Worm (Caenorhabditis elegans) whole organism, young adult: Measurements from ENCODE around the gene sfrp-1.
A peak's percentile ranks its signal among the peaks of the same experiment; 100 is the strongest.

Experiments
- B0019.2 ChIP-seq: fragments of 200-800 bp; sonication (Bioruptor generic); conservative IDR thresholded peaks from 2 replicates; pipeline ENCODE4 v1.3.6; 2022; ENCODE audit warnings: missing genetic modification reagents, missing genetic modification characterization, missing compliant biosample characterization
- B0035.1 ChIP-seq: sonication (generic microtip); optimal IDR thresholded peaks from 2 replicates; lab custom pipeline; 2016; ENCODE audit warnings: missing genetic modification characterization, mild to moderate bottlenecking, missing compliant biosample characterization, missing genotype, missing genetic modification reagents
- C17E4.6 ChIP-seq: fragments of 200-800 bp; sonication (Bioruptor generic); IDR thresholded peaks from 2 replicates; pipeline ENCODE4 v1.3.6; 2022; ENCODE audit warnings: missing genetic modification reagents, missing genetic modification characterization, missing compliant biosample characterization
- F22D6.2 ChIP-seq: sonication (generic microtip); optimal IDR thresholded peaks from 2 replicates; lab custom pipeline; 2016; ENCODE audit warnings: mild to moderate bottlenecking, missing genetic modification characterization, missing compliant biosample characterization
- F37B4.10 ChIP-seq: fragments of 200-800 bp; sonication (Bioruptor generic); IDR thresholded peaks from 2 replicates; pipeline ENCODE4 v1.3.6; 2022; ENCODE audit warnings: missing genetic modification characterization, missing compliant biosample characterization
- F52B5.7 ChIP-seq: sonication (generic microtip); optimal IDR thresholded peaks from 2 replicates; lab custom pipeline; 2016; ENCODE audit warnings: mild to moderate bottlenecking, missing genetic modification characterization, missing compliant biosample characterization
- Y53F4B.3 ChIP-seq: fragments of 200-800 bp; sonication (Bioruptor generic); IDR thresholded peaks from 2 replicates; pipeline ENCODE4 v1.3.6; 2022; ENCODE audit warnings: missing genetic modification reagents, missing genetic modification characterization, missing compliant biosample characterization
- ZK185.1 ChIP-seq: sonication (generic microtip); optimal IDR thresholded peaks from 2 replicates; lab custom pipeline; 2016; ENCODE audit warnings: mild to moderate bottlenecking, missing genetic modification characterization, missing compliant biosample characterization; ENCODE audit not compliant: poor library complexity, severe bottlenecking
- ama-1 ChIP-seq, 3 experiments: fragments of 150-350 bp in 1 of 3; sonication (generic microtip) in 2 of 3; optimal IDR thresholded peaks; 2 replicates each; lab custom pipeline; 2014 to 2018; ENCODE audit warnings: missing biosample characterization in 2 of 3, missing genetic modification characterization in 2 of 3, missing genetic modification reagents in 2 of 3
- aptf-2 ChIP-seq: fragments of 200-800 bp; sonication (Bioruptor generic); conservative IDR thresholded peaks from 2 replicates; pipeline ENCODE4 v1.3.6; 2022; ENCODE audit warnings: missing genetic modification reagents, missing genetic modification characterization, missing compliant biosample characterization
- aptf-3 ChIP-seq: fragments of 200-800 bp; sonication (Bioruptor generic); IDR thresholded peaks from 2 replicates; pipeline ENCODE4 v1.3.6; 2022; ENCODE audit warnings: missing genetic modification characterization, missing compliant biosample characterization
- die-1 ChIP-seq: sonication (generic microtip); optimal IDR thresholded peaks from 2 replicates; lab custom pipeline; 2016; ENCODE audit warnings: missing genotype, mild to moderate bottlenecking, missing genetic modification characterization, missing compliant biosample characterization
- dox-1 ChIP-seq: fragments of 200-800 bp; sonication (Bioruptor generic); IDR thresholded peaks from 2 replicates; pipeline ENCODE4 v1.3.6; 2022; ENCODE audit warnings: missing genetic modification reagents, missing genetic modification characterization, missing compliant biosample characterization
- dpl-1 ChIP-seq: fragments of 150-350 bp; optimal IDR thresholded peaks from 2 replicates; lab custom pipeline; 2014; ENCODE audit warnings: missing biosample characterization, missing genetic modification reagents, missing genetic modification characterization
- efl-1 ChIP-seq: fragments of 150-350 bp; optimal IDR thresholded peaks from 2 replicates; lab custom pipeline; 2014; ENCODE audit warnings: missing biosample characterization, missing genetic modification reagents, missing genetic modification characterization
- ets-4 ChIP-seq: fragments of 200-800 bp; sonication (Bioruptor generic); optimal IDR thresholded peaks from 2 replicates; lab custom pipeline; 2018; ENCODE audit warnings: mild to moderate bottlenecking, missing genetic modification characterization, missing compliant biosample characterization
- hsf-1 ChIP-seq: fragments of 200-800 bp; sonication (Bioruptor generic); IDR thresholded peaks from 2 replicates; pipeline ENCODE4 v1.3.6; 2022; ENCODE audit warnings: missing genetic modification reagents, missing genetic modification characterization, missing compliant biosample characterization
- let-526 ChIP-seq: fragments of 200-800 bp; sonication (Bioruptor generic); IDR thresholded peaks from 2 replicates; pipeline ENCODE4 v1.3.6; 2022; ENCODE audit warnings: missing genetic modification reagents, missing genetic modification characterization, missing compliant biosample characterization
- let-607 ChIP-seq, 2 experiments: fragments of 200-800 bp in 1 of 2; sonication (Bioruptor generic) in 1 of 2; sonication (generic microtip) in 1 of 2; optimal IDR thresholded peaks; 2 replicates each; lab custom pipeline; 2016 to 2018; ENCODE audit warnings: mild to moderate bottlenecking in 2 of 2, missing compliant biosample characterization in 2 of 2, missing genetic modification characterization in 2 of 2, moderate library complexity in 2 of 2, missing genotype in 1 of 2
- lin-26 ChIP-seq: fragments of 200-800 bp; sonication (Bioruptor generic); IDR thresholded peaks from 2 replicates; pipeline ENCODE4 v1.3.6; 2022; ENCODE audit warnings: missing genetic modification reagents, missing genetic modification characterization, missing compliant biosample characterization
- lin-35 ChIP-seq, 3 experiments: fragments of 150-350 bp in 2 of 3; sonication (generic microtip) in 1 of 3; optimal IDR thresholded peaks; 2 replicates each; lab custom pipeline; 2014 to 2018; ENCODE audit warnings: missing biosample characterization in 3 of 3, missing genetic modification characterization in 3 of 3, missing genetic modification reagents in 3 of 3
- lin-40 ChIP-seq: sonication (generic microtip); optimal IDR thresholded peaks from 2 replicates; lab custom pipeline; 2016; ENCODE audit warnings: missing genetic modification characterization, mild to moderate bottlenecking, missing compliant biosample characterization, missing genotype, missing genetic modification reagents
- lin-54 ChIP-seq: fragments of 200-800 bp; sonication (Bioruptor generic); optimal IDR thresholded peaks from 2 replicates; lab custom pipeline; 2018; ENCODE audit warnings: mild to moderate bottlenecking, missing genetic modification characterization, missing compliant biosample characterization
- lsy-27 ChIP-seq: sonication (generic microtip); optimal IDR thresholded peaks from 2 replicates; lab custom pipeline; 2017; ENCODE audit warnings: missing genetic modification characterization, mild to moderate bottlenecking, missing compliant biosample characterization, antibody characterized with exemption, missing genotype, borderline replicate concordance; ENCODE audit not compliant: insufficient read depth
- madf-10 ChIP-seq: sonication (generic microtip); optimal IDR thresholded peaks from 2 replicates; lab custom pipeline; 2016; ENCODE audit warnings: mild to moderate bottlenecking, missing genetic modification characterization, missing compliant biosample characterization
- madf-3 ChIP-seq: fragments of 200-800 bp; sonication (Bioruptor generic); IDR thresholded peaks from 2 replicates; pipeline ENCODE4 v1.3.6; 2022; ENCODE audit warnings: missing genetic modification reagents, missing genetic modification characterization, missing compliant biosample characterization
- nhr-120 ChIP-seq: fragments of 200-800 bp; sonication (Bioruptor generic); IDR thresholded peaks from 2 replicates; pipeline ENCODE4 v1.3.6; 2022; ENCODE audit warnings: missing genetic modification characterization, missing compliant biosample characterization
- nhr-90 ChIP-seq: sonication (generic microtip); optimal IDR thresholded peaks from 2 replicates; lab custom pipeline; 2016; ENCODE audit warnings: missing genotype, mild to moderate bottlenecking, missing genetic modification characterization, missing compliant biosample characterization
- pbrm-1 ChIP-seq: fragments of 200-800 bp; sonication (Bioruptor generic); IDR thresholded peaks from 2 replicates; pipeline ENCODE4 v1.3.6; 2022; ENCODE audit warnings: missing genetic modification reagents, missing genetic modification characterization, missing compliant biosample characterization
- repo-1 ChIP-seq: sonication (generic microtip); optimal IDR thresholded peaks from 2 replicates; lab custom pipeline; 2017; ENCODE audit warnings: mild to moderate bottlenecking, missing genetic modification characterization, missing compliant biosample characterization
- snpc-3.4 ChIP-seq: sonication (generic microtip); optimal IDR thresholded peaks from 2 replicates; lab custom pipeline; 2017; ENCODE audit warnings: missing genetic modification characterization, mild to moderate bottlenecking, missing compliant biosample characterization, antibody characterized with exemption, moderate library complexity, missing genotype, missing genetic modification reagents
- snpc-4 ChIP-seq, 5 experiments: fragments of 150-350 bp in 1 of 5; sonication (generic microtip) in 4 of 5; optimal IDR thresholded peaks; 2 replicates each; lab custom pipeline; 2014 to 2018; ENCODE audit warnings: missing genetic modification characterization in 5 of 5, missing biosample characterization in 3 of 5, antibody characterized with exemption in 2 of 5, mild to moderate bottlenecking in 2 of 5, missing compliant biosample characterization in 2 of 5, missing genotype in 2 of 5, moderate library complexity in 2 of 5, missing genetic modification reagents in 1 of 5
- tlf-1 ChIP-seq: fragments of 200-800 bp; sonication (Bioruptor generic); optimal IDR thresholded peaks from 2 replicates; lab custom pipeline; 2018; ENCODE audit warnings: mild to moderate bottlenecking, missing genetic modification characterization, missing compliant biosample characterization
- zfh-2 ChIP-seq: fragments of 200-800 bp; sonication (Bioruptor generic); conservative IDR thresholded peaks from 2 replicates; pipeline ENCODE4 v1.3.6; 2022; ENCODE audit warnings: missing genetic modification reagents, missing genetic modification characterization, missing compliant biosample characterization
- zim-3 ChIP-seq: sonication (generic microtip); optimal IDR thresholded peaks from 2 replicates; lab custom pipeline; 2017; ENCODE audit warnings: mild to moderate bottlenecking, missing genetic modification characterization, moderate library complexity, missing compliant biosample characterization

Gene sfrp-1

DNA sequence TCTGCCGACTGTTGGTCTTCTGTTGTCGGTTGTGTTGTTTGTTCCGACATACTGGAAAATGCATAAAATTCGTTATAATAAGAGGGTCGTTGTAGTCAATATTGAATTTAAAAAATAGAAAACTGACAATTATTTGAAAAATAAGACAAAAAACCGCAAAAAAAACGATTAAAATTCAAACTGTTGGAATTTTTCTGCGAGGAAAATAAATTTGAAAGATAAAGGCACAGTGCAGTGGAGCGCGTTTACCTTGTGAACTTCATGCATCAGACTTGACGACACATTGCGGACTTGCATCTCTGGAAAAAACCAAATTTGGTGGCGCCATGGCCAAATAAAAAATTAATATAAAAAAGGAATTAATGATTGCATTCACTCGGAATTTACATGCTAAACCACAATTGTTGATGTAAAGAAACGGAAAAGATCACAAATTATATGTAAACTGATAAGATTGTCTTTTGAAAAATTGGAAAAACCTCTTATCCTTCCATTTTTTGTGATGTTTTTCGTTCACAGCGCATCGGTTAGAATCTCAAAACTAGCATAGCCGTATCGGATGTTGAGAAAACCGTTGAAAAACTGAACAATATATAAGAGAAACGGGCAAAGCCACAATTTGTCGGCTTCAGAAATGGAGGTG lies 25.6 kb downstream of the sfrp-1 start, which contains the start of the genes hrpf-2 and bli-6 (continued):
- TF ChIP-seq dox-1 (GFP tag; lab: Robert Waterston, UW) (peak; percentile 43; the same call in 1 of the 2 replicates), ZK185.1 (peak; percentile 52), repo-1 (tag; lab: Kevin White, UChicago) (no peak), F22D6.2 (tag; lab: Kevin White, UChicago) (no peak), zfh-2 (GFP tag; lab: Robert Waterston, UW) (no peak), lsy-27 (no peak), zim-3 (no peak), lin-40 (peak; percentile 61)

DNA sequence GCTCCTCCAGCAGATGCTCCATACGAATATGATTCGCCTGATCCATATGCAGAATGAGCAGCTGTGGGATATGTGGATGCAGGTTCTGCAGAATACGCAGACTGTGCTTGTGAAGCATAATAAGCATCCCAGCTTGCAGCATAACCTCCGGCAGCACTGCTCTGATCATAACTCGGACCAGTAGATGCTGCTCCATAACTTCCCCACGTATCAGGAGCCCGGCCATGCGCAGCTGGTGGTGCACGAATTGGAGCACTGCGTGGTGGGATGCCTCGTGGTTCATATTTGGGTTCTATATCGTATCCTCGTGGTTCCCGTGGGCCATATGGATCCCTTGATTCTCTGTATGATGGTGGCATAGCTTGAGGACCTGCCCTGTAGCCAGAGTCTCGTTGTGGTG lies 28.5 kb downstream of the sfrp-1 start:
- TF ChIP-seq dpl-1 (GFP tag; lab: Kevin White, UChicago) (no peak), zfh-2 (GFP tag; lab: Robert Waterston, UW) (peak; percentile 64), F37B4.10 (GFP tag; lab: Robert Waterston, UW) (0 out of 2 replicates have a peak, but pooled peaks have one; percentile 67)
- TF ChIP-seq, all 124 proteins: peak for 2

DNA sequence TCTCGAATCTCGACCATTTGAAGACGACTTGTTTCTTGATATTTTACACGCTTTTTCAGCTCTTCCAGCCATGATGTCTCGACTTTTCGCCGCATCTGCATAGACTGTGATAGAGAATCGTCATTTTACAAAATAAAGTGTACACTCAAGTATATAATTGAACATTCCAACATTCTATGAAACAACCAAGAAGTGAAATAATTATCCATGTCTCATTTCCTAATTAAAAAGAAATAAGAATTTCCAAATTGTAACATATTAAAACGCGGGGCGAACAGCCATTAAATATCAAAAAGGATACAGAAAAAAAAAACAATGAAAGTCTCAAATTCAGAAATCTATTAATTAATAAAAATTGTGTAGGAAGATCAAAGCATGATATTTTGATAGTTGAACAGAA lies 29.2 kb downstream of the sfrp-1 start, which contains the start of gene smg-3:
Gene smg-3 (minus strand): TSS at position 101 of the 400 bp plus-strand sequence.
- TF ChIP-seq ama-1 (optimal IDR thresholded peaks at IDR 0.05; lab: Kevin White, UChicago) (no peak), ama-1 (GFP tag; optimal IDR thresholded peaks at IDR 0.05; lab: Kevin White, UChicago) (peak in 1 of 2 experiments; percentile 48), B0019.2 (GFP tag; lab: Robert Waterston, UW) (no peak), nhr-120 (GFP tag; lab: Robert Waterston, UW) (no peak), pbrm-1 (GFP tag; lab: Robert Waterston, UW) (peak; percentile 31; the same call in 1 of the 2 replicates), Y53F4B.3 (GFP tag; lab: Robert Waterston, UW) (no peak), B0035.1 (no peak), let-526 (GFP tag; lab: Robert Waterston, UW) (no peak), snpc-4 (GFP tag; optimal IDR thresholded peaks at IDR 0.05; lab: Kevin White, UChicago) (no peak), snpc-4 (tag; optimal IDR thresholded peaks at IDR 0.05; lab: Kevin White, UChicago) (peak in 1 of 4 experiments; percentile 65), snpc-3.4 (tag; lab: Kevin White, UChicago) (peak; percentile 15), F52B5.7 (no peak), hsf-1 (GFP tag; lab: Robert Waterston, UW) (0 out of 2 replicates have a peak, but pooled peaks have one; percentile 6), madf-10 (tag; lab: Kevin White, UChicago) (no peak), tlf-1 (GFP tag; lab: Kevin White, UChicago) (no peak)

DNA sequence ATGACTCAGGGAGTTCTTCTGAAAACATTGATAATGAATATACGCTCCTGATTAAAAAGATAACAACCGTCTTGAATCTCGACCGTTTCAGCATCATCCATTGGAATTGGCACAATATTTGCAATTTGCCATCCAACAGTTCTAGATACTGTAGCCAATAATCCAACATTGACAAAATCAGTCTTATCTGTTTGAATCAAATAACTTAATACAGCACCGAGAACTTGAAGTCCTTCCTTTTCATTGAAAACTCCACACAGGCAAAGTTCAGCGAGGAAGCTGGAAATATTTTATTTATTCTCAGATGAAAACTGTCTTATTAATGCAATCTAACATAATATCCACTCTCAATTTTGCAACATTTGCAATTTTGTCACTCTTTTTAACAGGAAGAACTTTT lies 30.0 kb downstream of the sfrp-1 start:
- TF ChIP-seq aptf-2 (GFP tag; lab: Robert Waterston, UW) (no peak), lin-26 (GFP tag; lab: Robert Waterston, UW) (0 out of 2 replicates have a peak, but pooled peaks have one; percentile 11)

DNA sequence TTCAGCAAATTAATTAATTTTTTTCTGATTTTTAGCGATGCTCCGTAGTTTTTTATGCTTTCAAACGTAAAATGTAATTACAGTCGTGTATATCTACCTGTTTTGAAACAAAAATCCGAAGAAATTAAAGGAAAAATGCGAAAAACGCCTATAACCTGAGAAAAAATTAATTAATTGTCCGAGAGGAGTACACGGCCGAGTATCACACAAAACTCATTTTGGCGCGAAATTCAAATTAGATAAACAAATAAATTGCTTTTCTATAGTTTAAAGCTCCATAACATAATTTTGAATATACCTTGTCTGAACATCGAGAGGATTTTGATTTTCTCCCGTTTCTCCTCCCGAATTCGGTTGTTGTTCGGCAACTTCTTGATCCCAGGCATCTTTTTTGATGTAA lies 32.7 kb downstream of the sfrp-1 start:
- TF ChIP-seq lin-35 (GFP tag; optimal IDR thresholded peaks at IDR 0.05; lab: Kevin White, UChicago) (peak in 1 of 3 experiments; percentile 33), ZK185.1 (peak; percentile 21), lin-54 (GFP tag; lab: Kevin White, UChicago) (peak; percentile 64), efl-1 (GFP tag; lab: Kevin White, UChicago) (peak; percentile 28), die-1 (no peak), tlf-1 (GFP tag; lab: Kevin White, UChicago) (no peak), madf-10 (tag; lab: Kevin White, UChicago) (no peak), nhr-90 (tag; lab: Kevin White, UChicago) (no peak), snpc-4 (GFP tag; optimal IDR thresholded peaks at IDR 0.05; lab: Kevin White, UChicago) (no peak), snpc-4 (tag; optimal IDR thresholded peaks at IDR 0.05; lab: Kevin White, UChicago) (peak in 1 of 4 experiments; percentile 29), C17E4.6 (GFP tag; lab: Robert Waterston, UW) (no peak), F37B4.10 (GFP tag; lab: Robert Waterston, UW) (no peak), aptf-3 (GFP tag; lab: Robert Waterston, UW) (no peak), let-607 (tag; optimal IDR thresholded peaks at IDR 0.05; lab: Kevin White, UChicago) (no peak), madf-3 (GFP tag; lab: Robert Waterston, UW) (no peak), ets-4 (no peak)
